Worm (Caenorhabditis elegans) whole organism, young adult: ENCODE results near the gene C03H12.1.

Experiments
- B0019.2 ChIP-seq: fragments of 200-800 bp; sonication (Bioruptor generic); conservative IDR thresholded peaks from 2 replicates; pipeline ENCODE4 v1.3.6; 2022; ENCODE audit warnings: missing genetic modification reagents, missing genetic modification characterization, missing compliant biosample characterization
- B0261.1 ChIP-seq: sonication (generic microtip); optimal IDR thresholded peaks from 2 replicates; lab custom pipeline; 2016; ENCODE audit warnings: mild to moderate bottlenecking, missing genetic modification characterization, moderate library complexity, missing compliant biosample characterization
- B0336.3 ChIP-seq: fragments of 200-800 bp; sonication (Bioruptor generic); IDR thresholded peaks from 2 replicates; pipeline ENCODE4 v1.3.6; 2022; ENCODE audit warnings: missing genetic modification characterization, missing compliant biosample characterization
- C17E4.6 ChIP-seq: fragments of 200-800 bp; sonication (Bioruptor generic); IDR thresholded peaks from 2 replicates; pipeline ENCODE4 v1.3.6; 2022; ENCODE audit warnings: missing genetic modification reagents, missing genetic modification characterization, missing compliant biosample characterization
- F10E7.11 ChIP-seq: sonication (generic microtip); optimal IDR thresholded peaks from 2 replicates; lab custom pipeline; 2017; ENCODE audit warnings: mild to moderate bottlenecking, missing genetic modification characterization, moderate library complexity, missing compliant biosample characterization
- F23B12.7 ChIP-seq: sonication (generic microtip); optimal IDR thresholded peaks from 2 replicates; lab custom pipeline; 2017; ENCODE audit warnings: missing genetic modification characterization, mild to moderate bottlenecking, missing compliant biosample characterization, antibody characterized with exemption, moderate library complexity; ENCODE audit not compliant: insufficient read depth
- F37B4.10 ChIP-seq: fragments of 200-800 bp; sonication (Bioruptor generic); IDR thresholded peaks from 2 replicates; pipeline ENCODE4 v1.3.6; 2022; ENCODE audit warnings: missing genetic modification characterization, missing compliant biosample characterization
- K11D2.4 ChIP-seq: fragments of 200-800 bp; sonication (Bioruptor generic); IDR thresholded peaks from 2 replicates; pipeline ENCODE4 v1.3.6; 2022; ENCODE audit warnings: missing genetic modification reagents, missing genetic modification characterization, missing compliant biosample characterization
- K12H6.12 ChIP-seq: fragments of 200-800 bp; sonication (Bioruptor generic); optimal IDR thresholded peaks from 2 replicates; lab custom pipeline; 2018; ENCODE audit warnings: mild to moderate bottlenecking, missing genetic modification characterization, missing compliant biosample characterization
- T26A5.8 ChIP-seq: sonication (generic microtip); optimal IDR thresholded peaks from 2 replicates; lab custom pipeline; 2016; ENCODE audit warnings: missing genetic modification characterization, missing compliant biosample characterization
- Y56A3A.18 ChIP-seq: fragments of 200-800 bp; sonication (Bioruptor generic); IDR thresholded peaks from 2 replicates; pipeline ENCODE4 v1.3.6; 2022; ENCODE audit warnings: missing genetic modification reagents, missing genetic modification characterization, missing compliant biosample characterization
- atf-7 ChIP-seq: sonication (generic microtip); optimal IDR thresholded peaks from 2 replicates; lab custom pipeline; 2017; ENCODE audit warnings: mild to moderate bottlenecking, missing genetic modification characterization, missing compliant biosample characterization
- attf-3 ChIP-seq: fragments of 200-800 bp; sonication (Bioruptor generic); conservative IDR thresholded peaks from 2 replicates; pipeline ENCODE4 v1.3.6; 2022; ENCODE audit warnings: missing genetic modification reagents, missing genetic modification characterization, missing compliant biosample characterization
- attf-6 ChIP-seq: fragments of 200-800 bp; sonication (Bioruptor generic); IDR thresholded peaks from 2 replicates; pipeline ENCODE4 v1.3.6; 2022; ENCODE audit warnings: missing genetic modification reagents, missing genetic modification characterization, missing compliant biosample characterization
- bed-2 ChIP-seq: fragments of 200-800 bp; sonication (Bioruptor generic); IDR thresholded peaks from 2 replicates; pipeline ENCODE4 v1.3.6; 2022; ENCODE audit warnings: missing genetic modification reagents, missing genetic modification characterization, missing compliant biosample characterization
- cebp-1 ChIP-seq, 2 experiments: fragments of 200-800 bp in 1 of 2; sonication (Bioruptor generic) in 1 of 2; sonication (generic microtip) in 1 of 2; IDR thresholded peaks in 1 of 2; optimal IDR thresholded peaks in 1 of 2; 2 replicates each; pipeline versions ENCODE4 v1.3.6 to Lab custom; 2017 to 2022; ENCODE audit warnings: missing compliant biosample characterization in 2 of 2, missing genetic modification characterization in 2 of 2, mild to moderate bottlenecking in 1 of 2, missing genetic modification reagents in 1 of 2, moderate library complexity in 1 of 2
- ceh-27 ChIP-seq: fragments of 200-800 bp; sonication (Bioruptor generic); optimal IDR thresholded peaks from 2 replicates; lab custom pipeline; 2018; ENCODE audit warnings: mild to moderate bottlenecking, missing genetic modification characterization, moderate library complexity, missing compliant biosample characterization
- ceh-40 ChIP-seq: fragments of 200-800 bp; sonication (Bioruptor generic); IDR thresholded peaks from 2 replicates; pipeline ENCODE4 v1.3.6; 2022; ENCODE audit warnings: missing genetic modification characterization, missing compliant biosample characterization
- ceh-79 ChIP-seq: sonication (generic microtip); optimal IDR thresholded peaks from 2 replicates; lab custom pipeline; 2017; ENCODE audit warnings: mild to moderate bottlenecking, missing genetic modification characterization, missing compliant biosample characterization
- dox-1 ChIP-seq: fragments of 200-800 bp; sonication (Bioruptor generic); IDR thresholded peaks from 2 replicates; pipeline ENCODE4 v1.3.6; 2022; ENCODE audit warnings: missing genetic modification reagents, missing genetic modification characterization, missing compliant biosample characterization
- efl-1 ChIP-seq: fragments of 150-350 bp; optimal IDR thresholded peaks from 2 replicates; lab custom pipeline; 2014; ENCODE audit warnings: missing biosample characterization, missing genetic modification reagents, missing genetic modification characterization
- egrh-3 ChIP-seq: fragments of 200-800 bp; sonication (Bioruptor generic); IDR thresholded peaks from 2 replicates; pipeline ENCODE4 v1.3.6; 2022; ENCODE audit warnings: missing genetic modification reagents, missing genetic modification characterization, missing compliant biosample characterization
- ets-4 ChIP-seq: fragments of 200-800 bp; sonication (Bioruptor generic); optimal IDR thresholded peaks from 2 replicates; lab custom pipeline; 2018; ENCODE audit warnings: mild to moderate bottlenecking, missing genetic modification characterization, missing compliant biosample characterization
- him-1 ChIP-seq: sonication (generic microtip); optimal IDR thresholded peaks from 2 replicates; lab custom pipeline; 2016; ENCODE audit warnings: missing genotype, missing genetic modification reagents, missing genetic modification characterization, missing compliant biosample characterization
- hlh-26 ChIP-seq: fragments of 200-800 bp; sonication (Bioruptor generic); conservative IDR thresholded peaks from 2 replicates; pipeline ENCODE4 v1.3.6; 2022; ENCODE audit warnings: missing genetic modification reagents, missing genetic modification characterization, missing compliant biosample characterization
- lin-26 ChIP-seq: fragments of 200-800 bp; sonication (Bioruptor generic); IDR thresholded peaks from 2 replicates; pipeline ENCODE4 v1.3.6; 2022; ENCODE audit warnings: missing genetic modification reagents, missing genetic modification characterization, missing compliant biosample characterization
- lin-40 ChIP-seq: sonication (generic microtip); optimal IDR thresholded peaks from 2 replicates; lab custom pipeline; 2016; ENCODE audit warnings: missing genetic modification characterization, mild to moderate bottlenecking, missing compliant biosample characterization, missing genotype, missing genetic modification reagents
- lin-54 ChIP-seq: fragments of 200-800 bp; sonication (Bioruptor generic); optimal IDR thresholded peaks from 2 replicates; lab custom pipeline; 2018; ENCODE audit warnings: mild to moderate bottlenecking, missing genetic modification characterization, missing compliant biosample characterization
- lir-1 ChIP-seq: fragments of 200-800 bp; sonication (Bioruptor generic); conservative IDR thresholded peaks from 2 replicates; pipeline ENCODE4 v1.3.6; 2022; ENCODE audit warnings: missing genetic modification reagents, missing genetic modification characterization, missing compliant biosample characterization
- madf-3 ChIP-seq: fragments of 200-800 bp; sonication (Bioruptor generic); IDR thresholded peaks from 2 replicates; pipeline ENCODE4 v1.3.6; 2022; ENCODE audit warnings: missing genetic modification reagents, missing genetic modification characterization, missing compliant biosample characterization
- madf-8 ChIP-seq: fragments of 200-800 bp; sonication (Bioruptor generic); conservative IDR thresholded peaks from 2 replicates; pipeline ENCODE4 v1.3.6; 2022; ENCODE audit warnings: missing genetic modification reagents, missing genetic modification characterization, missing compliant biosample characterization
- nfya-1 ChIP-seq: sonication (generic microtip); optimal IDR thresholded peaks from 2 replicates; lab custom pipeline; 2017; ENCODE audit warnings: antibody characterized with exemption, missing compliant biosample characterization, missing genetic modification characterization, borderline replicate concordance; ENCODE audit not compliant: insufficient read depth
- nhr-120 ChIP-seq: fragments of 200-800 bp; sonication (Bioruptor generic); IDR thresholded peaks from 2 replicates; pipeline ENCODE4 v1.3.6; 2022; ENCODE audit warnings: missing genetic modification characterization, missing compliant biosample characterization
- nhr-27 ChIP-seq: fragments of 200-800 bp; sonication (Bioruptor generic); optimal IDR thresholded peaks from 2 replicates; lab custom pipeline; 2018; ENCODE audit warnings: mild to moderate bottlenecking, missing genetic modification characterization, moderate library complexity, missing compliant biosample characterization
- nhr-80 ChIP-seq: sonication (generic microtip); optimal IDR thresholded peaks from 2 replicates; lab custom pipeline; 2016; ENCODE audit warnings: missing genetic modification characterization, missing compliant biosample characterization
- snpc-1.1 ChIP-seq: sonication (generic microtip); optimal IDR thresholded peaks from 2 replicates; lab custom pipeline; 2017; ENCODE audit warnings: missing genetic modification characterization, mild to moderate bottlenecking, missing compliant biosample characterization, antibody characterized with exemption, moderate library complexity, missing genotype, missing genetic modification reagents; ENCODE audit not compliant: insufficient read depth
- somi-1 ChIP-seq: fragments of 200-800 bp; sonication (Bioruptor generic); optimal IDR thresholded peaks from 2 replicates; lab custom pipeline; 2018; ENCODE audit warnings: mild to moderate bottlenecking, missing genetic modification characterization, missing compliant biosample characterization
- sptf-2 ChIP-seq: fragments of 200-800 bp; sonication (Bioruptor generic); optimal IDR thresholded peaks from 2 replicates; lab custom pipeline; 2018; ENCODE audit warnings: mild to moderate bottlenecking, missing genetic modification characterization, missing compliant biosample characterization
- tlf-1 ChIP-seq: fragments of 200-800 bp; sonication (Bioruptor generic); optimal IDR thresholded peaks from 2 replicates; lab custom pipeline; 2018; ENCODE audit warnings: mild to moderate bottlenecking, missing genetic modification characterization, missing compliant biosample characterization
- unc-130 ChIP-seq: sonication (generic microtip); optimal IDR thresholded peaks from 2 replicates; lab custom pipeline; 2016; ENCODE audit warnings: missing genetic modification reagents, missing genetic modification characterization, missing compliant biosample characterization
- ztf-18 ChIP-seq: sonication (generic microtip); optimal IDR thresholded peaks from 2 replicates; lab custom pipeline; 2016; ENCODE audit warnings: missing genotype, mild to moderate bottlenecking, missing genetic modification characterization, missing compliant biosample characterization
- ztf-22 ChIP-seq: fragments of 200-800 bp; sonication (Bioruptor generic); optimal IDR thresholded peaks from 2 replicates; lab custom pipeline; 2018; ENCODE audit warnings: mild to moderate bottlenecking, missing genetic modification characterization, moderate library complexity, missing compliant biosample characterization
- ztf-28 ChIP-seq: fragments of 200-800 bp; sonication (Bioruptor generic); IDR thresholded peaks from 2 replicates; pipeline ENCODE4 v1.3.6; 2022; ENCODE audit warnings: missing genetic modification reagents, missing genetic modification characterization, missing compliant biosample characterization

C03H12.1 gene

ce11 chrX:15696400-15696799, 7.2 kb downstream of the C03H12.1 start, which contains the start of gene ZK662.2:
Gene ZK662.2, plus strand, starts transcription at chrX:15696700.
- no peak for TF ChIP-seq nfya-1 (tag; lab: Kevin White, UChicago)
- no peak for TF ChIP-seq lin-54 (GFP tag; lab: Kevin White, UChicago)
- TF ChIP-seq nhr-120 (GFP tag; lab: Robert Waterston, UW): no peak
- no peak for TF ChIP-seq K11D2.4 (GFP tag; lab: Robert Waterston, UW)
- no peak for TF ChIP-seq B0336.3 (GFP tag; lab: Robert Waterston, UW)
- no peak for TF ChIP-seq madf-3
- no peak for TF ChIP-seq snpc-1.1 (tag; lab: Kevin White, UChicago)
- no peak for TF ChIP-seq efl-1 (GFP tag; lab: Kevin White, UChicago)
- TF ChIP-seq, all 124 proteins: peak for 0

- TF ChIP-seq atf-7 (tag; lab: Kevin White, UChicago) (peak; percentile 18), unc-130 (GFP tag; lab: Kevin White, UChicago) (no peak), lin-26 (GFP tag; lab: Robert Waterston, UW) (peak; percentile 37; the same call in 1 of the 2 replicates), somi-1 (GFP tag; lab: Kevin White, UChicago) (peak; percentile 20), K12H6.12 (tag; lab: Kevin White, UChicago) (no peak), tlf-1 (GFP tag; lab: Kevin White, UChicago) (no peak), ceh-40 (GFP tag; lab: Robert Waterston, UW) (no peak), nhr-80 (peak; percentile 73), nhr-27 (tag; lab: Kevin White, UChicago) (no peak), lin-40 (peak; percentile 39), B0336.3 (GFP tag; lab: Robert Waterston, UW) (0 out of 2 replicates have a peak, but pooled peaks have one; percentile 31), sptf-2 (GFP tag; lab: Kevin White, UChicago) (no peak)
- TF ChIP-seq, all 124 proteins: peak for 6
Measured at ce11 chrX:15700220-15700619, 11.0 kb downstream of the C03H12.1 start.

ce11 chrX:15704579-15705110, 15.4 kb downstream of the C03H12.1 start:
- peak; percentile 45 for TF ChIP-seq nhr-80
- no peak for TF ChIP-seq attf-6
- no peak for TF ChIP-seq efl-1 (GFP tag; lab: Kevin White, UChicago)
- no peak for TF ChIP-seq F23B12.7
- no peak for TF ChIP-seq B0019.2 (GFP tag; lab: Robert Waterston, UW)
- TF ChIP-seq ztf-18: no peak
- TF ChIP-seq T26A5.8: no peak
- TF ChIP-seq dox-1 (GFP tag; lab: Robert Waterston, UW): 0 out of 2 replicates have a peak, but pooled peaks have one; percentile 23
- TF ChIP-seq atf-7 (tag; lab: Kevin White, UChicago): peak; percentile 76
- TF ChIP-seq him-1 (tag; lab: Kevin White, UChicago): no peak
- no peak for TF ChIP-seq cebp-1 (GFP tag; IDR thresholded peaks at IDR 0.05; lab: Robert Waterston, UW)
- TF ChIP-seq cebp-1 (tag; optimal IDR thresholded peaks at IDR 0.05; lab: Kevin White, UChicago): peak; percentile 3
- peak; percentile 39 for TF ChIP-seq lin-40
- no peak for TF ChIP-seq madf-8
- no peak for TF ChIP-seq attf-3 (GFP tag; lab: Robert Waterston, UW)
- no peak for TF ChIP-seq F37B4.10 (GFP tag; lab: Robert Waterston, UW)
- no peak for TF ChIP-seq B0261.1
- no peak for TF ChIP-seq nhr-120 (GFP tag; lab: Robert Waterston, UW)
- TF ChIP-seq bed-2: no peak
- TF ChIP-seq hlh-26 (GFP tag; lab: Robert Waterston, UW): no peak
- TF ChIP-seq ztf-28 (GFP tag; lab: Robert Waterston, UW): no peak
- TF ChIP-seq lir-1 (GFP tag; lab: Robert Waterston, UW): no peak
- peak; percentile 25 for TF ChIP-seq K12H6.12 (tag; lab: Kevin White, UChicago)
- TF ChIP-seq Y56A3A.18 (GFP tag; lab: Robert Waterston, UW): no peak
- TF ChIP-seq F10E7.11: no peak
- peak; percentile 17 for TF ChIP-seq ets-4 (GFP tag; lab: Kevin White, UChicago)
- no peak for TF ChIP-seq ceh-27 (GFP tag; lab: Kevin White, UChicago)
- TF ChIP-seq ztf-22 (GFP tag; lab: Kevin White, UChicago): peak; percentile 18
- no peak for TF ChIP-seq C17E4.6 (GFP tag; lab: Robert Waterston, UW)
- no peak for TF ChIP-seq ceh-79 (tag; lab: Kevin White, UChicago)
- TF ChIP-seq egrh-3 (GFP tag; lab: Robert Waterston, UW): no peak
